Worm (Caenorhabditis elegans) whole organism, late embryonic: Measurements from ENCODE around the gene F08D12.12.

Experiments
- ama-1 ChIP-seq: fragments of 150-350 bp; optimal IDR thresholded peaks from 2 replicates; lab custom pipeline; 2014
- pqm-1 ChIP-seq: sonication (generic microtip); optimal IDR thresholded peaks from 2 replicates; lab custom pipeline; 2016; ENCODE audit warnings: missing genetic modification characterization, missing compliant biosample characterization
- ztf-16 ChIP-seq: sonication (generic microtip); optimal IDR thresholded peaks from 2 replicates; lab custom pipeline; 2017; ENCODE audit warnings: missing genetic modification characterization, missing compliant biosample characterization

- TF ChIP-seq ztf-16 (tag; lab: Kevin White, UChicago) (no peak), ama-1 (no peak), pqm-1 (tag; lab: Kevin White, UChicago) (no peak)
These were observed 13.3 kb downstream of the F08D12.12 start, which contains the start of gene sdz-9 for ce11 chrII:2773534-2773933.
